Worm (Caenorhabditis elegans) whole organism, L3 larva: ENCODE measurements around the gene serp-1.1.
A peak's percentile ranks its signal among the peaks of the same experiment; 100 is the strongest.

ENCODE experiments used
- R02D3.7 ChIP-seq: fragments of 150-350 bp; optimal IDR thresholded peaks from 2 replicates; lab custom pipeline; 2014; ENCODE audit warnings: missing biosample characterization, missing genetic modification characterization
- ZK546.5 ChIP-seq: sonication (generic microtip); optimal IDR thresholded peaks from 2 replicates; lab custom pipeline; 2017; ENCODE audit warnings: missing biosample characterization, missing genetic modification characterization
- ceh-16 ChIP-seq: sonication (generic microtip); optimal IDR thresholded peaks from 2 replicates; lab custom pipeline; 2017; ENCODE audit warnings: missing biosample characterization, missing genetic modification characterization
- ceh-28 ChIP-seq: fragments of 150-350 bp; optimal IDR thresholded peaks from 2 replicates; lab custom pipeline; 2014; ENCODE audit warnings: missing biosample characterization, missing genetic modification reagents, missing genetic modification characterization
- ceh-9 ChIP-seq: sonication (generic microtip); optimal IDR thresholded peaks from 2 replicates; lab custom pipeline; 2018; ENCODE audit warnings: missing biosample characterization, missing genetic modification characterization
- daf-12 ChIP-seq: fragments of 150-350 bp; optimal IDR thresholded peaks from 2 replicates; lab custom pipeline; 2014; ENCODE audit warnings: missing biosample characterization, missing genetic modification reagents, missing genetic modification characterization
- elt-3 ChIP-seq, 3 experiments: fragments of 150-350 bp in 1 of 3; sonication (generic microtip) in 2 of 3; optimal IDR thresholded peaks; 2 replicates in 2 of 3; 4 replicates in 1 of 3; lab custom pipeline; 2014 to 2017; ENCODE audit warnings: missing biosample characterization in 3 of 3, missing genetic modification characterization in 3 of 3
- eor-1 ChIP-seq, 2 experiments: fragments of 150-350 bp; optimal IDR thresholded peaks; 2 replicates each; lab custom pipeline; 2014 to 2018; ENCODE audit warnings: missing biosample characterization in 2 of 2, missing genetic modification characterization in 2 of 2
- fkh-2 ChIP-seq: fragments of 150-350 bp; optimal IDR thresholded peaks from 2 replicates; lab custom pipeline; 2014; ENCODE audit warnings: missing biosample characterization, missing genetic modification reagents, missing genetic modification characterization
- fos-1 ChIP-seq: fragments of 150-350 bp; optimal IDR thresholded peaks from 2 replicates; lab custom pipeline; 2014; ENCODE audit warnings: missing biosample characterization, missing genetic modification characterization
- hmg-11 ChIP-seq: sonication (generic microtip); optimal IDR thresholded peaks from 2 replicates; lab custom pipeline; 2016; ENCODE audit warnings: missing genetic modification characterization, missing compliant biosample characterization
- jun-1 ChIP-seq: fragments of 150-350 bp; optimal IDR thresholded peaks from 2 replicates; lab custom pipeline; 2014; ENCODE audit warnings: missing biosample characterization, missing genetic modification reagents, missing genetic modification characterization
- lin-39 ChIP-seq: fragments of 150-350 bp; optimal IDR thresholded peaks from 2 replicates; lab custom pipeline; 2018; ENCODE audit warnings: missing biosample characterization, missing genetic modification reagents, missing genetic modification characterization
- lsy-12 ChIP-seq: sonication (generic microtip); optimal IDR thresholded peaks from 2 replicates; lab custom pipeline; 2016; ENCODE audit warnings: mild to moderate bottlenecking, missing genetic modification characterization, missing compliant biosample characterization
- mdl-1 ChIP-seq: fragments of 150-350 bp; optimal IDR thresholded peaks from 2 replicates; lab custom pipeline; 2014; ENCODE audit warnings: missing biosample characterization, missing genetic modification characterization
- mml-1 ChIP-seq: fragments of 150-350 bp; sonication (generic microtip); optimal IDR thresholded peaks from 3 replicates; lab custom pipeline; 2014; ENCODE audit warnings: missing biosample characterization, missing genetic modification characterization
- nfya-1 ChIP-seq: sonication (generic microtip); optimal IDR thresholded peaks from 2 replicates; lab custom pipeline; 2017; ENCODE audit warnings: missing genetic modification characterization, mild to moderate bottlenecking, missing compliant biosample characterization, antibody characterized with exemption, moderate library complexity; ENCODE audit not compliant: insufficient read depth
- nhr-237 ChIP-seq: fragments of 150-350 bp; optimal IDR thresholded peaks from 2 replicates; lab custom pipeline; 2014; ENCODE audit warnings: missing biosample characterization, missing genetic modification characterization
- nhr-28 ChIP-seq: fragments of 150-350 bp; optimal IDR thresholded peaks from 2 replicates; lab custom pipeline; 2014; ENCODE audit warnings: missing biosample characterization, missing genetic modification characterization
- nhr-43 ChIP-seq: sonication (generic microtip); optimal IDR thresholded peaks from 2 replicates; lab custom pipeline; 2016; ENCODE audit warnings: mild to moderate bottlenecking, missing genetic modification characterization, missing compliant biosample characterization; ENCODE audit not compliant: poor library complexity, severe bottlenecking
- pha-4 ChIP-seq: fragments of 150-350 bp; optimal IDR thresholded peaks from 2 replicates; lab custom pipeline; 2014; ENCODE audit warnings: missing biosample characterization, missing genetic modification reagents, missing genetic modification characterization
- pqm-1 ChIP-seq: fragments of 150-350 bp; optimal IDR thresholded peaks from 2 replicates; lab custom pipeline; 2017; ENCODE audit warnings: missing biosample characterization, missing genetic modification characterization, inconsistent platforms
- snpc-4 ChIP-seq: fragments of 150-350 bp; optimal IDR thresholded peaks from 2 replicates; lab custom pipeline; 2014; ENCODE audit warnings: missing biosample characterization, missing genetic modification characterization
- tbx-2 ChIP-seq: sonication (generic microtip); optimal IDR thresholded peaks from 2 replicates; lab custom pipeline; 2016; ENCODE audit warnings: mild to moderate bottlenecking, missing genetic modification characterization, missing compliant biosample characterization
- unc-39 ChIP-seq: sonication (generic microtip); optimal IDR thresholded peaks from 4 replicates; lab custom pipeline; 2017; ENCODE audit warnings: missing biosample characterization, missing genetic modification characterization
- unc-62 ChIP-seq: fragments of 150-350 bp; sonication (generic microtip); optimal IDR thresholded peaks from 4 replicates; lab custom pipeline; 2014; ENCODE audit warnings: missing biosample characterization, missing genetic modification reagents, missing genetic modification characterization
- ztf-11 ChIP-seq: fragments of 150-350 bp; optimal IDR thresholded peaks from 2 replicates; lab custom pipeline; 2014; ENCODE audit warnings: missing biosample characterization, missing genetic modification characterization

The serp-1.1 gene

ce11 chrX:15865868-15866555 is 24.6 kb downstream of the serp-1.1 start, which contains the start of the genes csb-1 and F53H4.4 (continued):
- peak; percentile 59 for TF ChIP-seq nfya-1 (tag; lab: Kevin White, UChicago)
- TF ChIP-seq lsy-12 (tag; lab: Kevin White, UChicago) = peak; percentile 77

DNA sequence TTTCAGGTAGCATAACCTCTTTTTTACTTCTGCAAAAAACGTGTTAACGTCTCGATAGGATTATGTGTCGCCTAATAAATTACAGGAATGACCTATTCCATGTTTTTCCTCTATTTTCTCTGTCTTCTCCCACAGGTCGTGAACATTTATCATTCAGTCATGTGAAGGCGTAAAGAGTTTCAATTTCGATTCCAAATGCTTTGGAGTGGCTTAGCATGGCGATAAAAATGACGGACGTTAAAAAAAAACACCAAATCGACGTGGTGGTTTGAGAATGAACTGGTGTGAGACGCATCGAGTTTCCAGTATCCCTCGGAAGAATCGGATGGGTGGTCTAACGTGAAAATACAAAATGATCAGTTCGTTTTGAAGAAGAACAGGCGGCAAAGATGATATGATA is 28.2 kb downstream of the serp-1.1 start:
- TF ChIP-seq nhr-43 (tag; lab: Kevin White, UChicago) (peak; percentile 2), eor-1 (tag; optimal IDR thresholded peaks at IDR 0.05; lab: Kevin White, UChicago) (no peak), nhr-28 (no peak)

- TF ChIP-seq tbx-2 (tag; lab: Kevin White, UChicago) = no peak
- TF ChIP-seq snpc-4 (tag; lab: Kevin White, UChicago) = no peak
- TF ChIP-seq mml-1 (tag; lab: Kevin White, UChicago) = no peak
- no peak for TF ChIP-seq nhr-43 (tag; lab: Kevin White, UChicago)
- TF ChIP-seq hmg-11 (tag; lab: Kevin White, UChicago) = peak; percentile 5
- no peak for TF ChIP-seq eor-1 (tag; optimal IDR thresholded peaks at IDR 0.05; lab: Kevin White, UChicago)
- TF ChIP-seq jun-1 (tag; lab: Kevin White, UChicago) = no peak
- peak; percentile 53 for TF ChIP-seq lin-39 (tag; lab: Kevin White, UChicago)
- TF ChIP-seq ceh-16 (tag; lab: Kevin White, UChicago) = no peak
- TF ChIP-seq ZK546.5 = no peak
- TF ChIP-seq ztf-11 (tag; lab: Kevin White, UChicago) = no peak
- TF ChIP-seq nfya-1 (tag; lab: Kevin White, UChicago) = no peak
- no peak for TF ChIP-seq mdl-1 (tag; lab: Kevin White, UChicago)
- no peak for TF ChIP-seq ceh-9 (tag; lab: Kevin White, UChicago)
- no peak for TF ChIP-seq fkh-2 (tag; lab: Kevin White, UChicago)
- TF ChIP-seq daf-12 (tag; lab: Kevin White, UChicago) = no peak
- TF ChIP-seq unc-62 (GFP tag; lab: Kevin White, UChicago) = no peak
- no peak for TF ChIP-seq ceh-28 (tag; lab: Kevin White, UChicago)
- no peak for TF ChIP-seq fos-1 (tag; lab: Kevin White, UChicago)
- TF ChIP-seq R02D3.7 (tag; lab: Kevin White, UChicago) = no peak
- no peak for TF ChIP-seq nhr-237 (tag; lab: Kevin White, UChicago)
- peak; percentile 41 for TF ChIP-seq lsy-12 (tag; lab: Kevin White, UChicago)
- no peak for TF ChIP-seq elt-3 (tag; optimal IDR thresholded peaks at IDR 0.05; lab: Kevin White, UChicago)
Measured at ce11 chrX:15876936-15877335, 35.6 kb downstream of the serp-1.1 start.

ce11 chrX:15878785-15879184 is 37.4 kb downstream of the serp-1.1 start, which contains the start of gene gmeb-2:
gmeb-2 (plus strand) TSS chrX:15879085.
- TF ChIP-seq pqm-1 (tag; lab: Kevin White, UChicago) = no peak
- TF ChIP-seq hmg-11 (tag; lab: Kevin White, UChicago) = no peak
- TF ChIP-seq unc-62 (GFP tag; lab: Kevin White, UChicago) = no peak
- TF ChIP-seq lsy-12 (tag; lab: Kevin White, UChicago) = peak; percentile 17
- TF ChIP-seq pha-4 (tag; lab: Kevin White, UChicago) = peak; percentile 4

DNA sequence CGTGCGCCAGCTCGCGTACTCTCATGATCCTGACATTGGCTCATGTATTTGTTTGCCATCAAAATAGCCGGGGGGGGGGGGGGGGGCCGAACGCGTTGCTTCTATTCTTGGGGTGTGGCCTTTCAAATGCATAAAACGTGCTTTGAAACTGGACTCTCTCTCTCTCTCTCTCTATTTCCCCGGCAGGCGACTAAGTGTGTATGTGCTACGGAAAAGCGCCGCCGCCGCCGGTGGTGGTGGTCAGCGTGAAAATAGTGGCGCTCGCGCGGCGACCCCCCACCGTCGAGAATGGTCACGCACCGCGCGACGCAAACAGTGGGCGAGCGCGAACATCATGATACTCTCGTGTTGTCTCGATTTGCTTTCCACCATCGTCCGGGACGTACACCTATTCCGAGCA is 39.7 kb downstream of the serp-1.1 start:
- TF ChIP-seq mml-1 (tag; lab: Kevin White, UChicago) (no peak), lsy-12 (tag; lab: Kevin White, UChicago) (peak; percentile 49)
- TF ChIP-seq, all 47 proteins: peak for 1

ce11 chrX:15884478-15884877 is 43.1 kb downstream of the serp-1.1 start:
- no peak for TF ChIP-seq unc-39 (tag; lab: Kevin White, UChicago)

DNA sequence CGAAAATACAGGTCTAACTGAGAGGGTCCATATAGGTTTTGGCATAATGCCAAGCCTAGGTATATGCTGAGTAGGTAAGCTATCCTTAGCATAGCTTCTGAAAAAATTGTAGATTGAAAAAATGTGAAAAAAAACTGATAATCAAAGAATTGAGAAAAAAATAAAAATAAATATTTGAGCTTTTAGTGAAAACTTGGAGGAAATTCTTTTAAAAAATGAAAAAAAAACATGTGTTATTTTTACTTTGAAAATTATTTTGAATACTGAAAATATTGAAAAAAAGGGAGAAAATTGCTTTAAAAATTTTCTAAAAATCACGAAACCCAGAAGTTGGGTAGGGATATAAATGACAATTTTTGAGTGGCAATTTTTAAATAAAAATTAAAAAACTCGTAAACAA is 46.1 kb downstream of the serp-1.1 start, which contains the start of gene F53H4.3:
Gene F53H4.3, minus strand, starts transcription at position 101 of the 400 bp plus-strand sequence.
- no peak for TF ChIP-seq ZK546.5
- no peak for TF ChIP-seq pha-4 (tag; lab: Kevin White, UChicago)
